Fruit fly (Drosophila melanogaster) whole organism, prepupa: ENCODE measurements around the gene CG31626.

Experiments used
- Blimp-1 ChIP-seq: fragments of 200-800 bp; sonication (Bioruptor generic); optimal IDR thresholded peaks from 3 replicates; lab custom pipeline; 2017; ENCODE audit warnings: missing biosample characterization, missing genetic modification characterization, mild to moderate bottlenecking, moderate library complexity, missing genetic modification reagents
- CG11294 ChIP-seq: fragments of 200-800 bp; sonication (Bioruptor generic); IDR thresholded peaks from 2 replicates; pipeline ENCODE4 v1.3.6; 2022; ENCODE audit warnings: missing biosample characterization, missing genetic modification characterization
- CG16779 ChIP-seq: fragments of 200-800 bp; sonication (Bioruptor generic); optimal IDR thresholded peaks from 3 replicates; lab custom pipeline; 2017; ENCODE audit warnings: missing biosample characterization, mild to moderate bottlenecking, missing genetic modification characterization
- CG3919 ChIP-seq: fragments of 200-800 bp; sonication (Bioruptor generic); optimal IDR thresholded peaks from 3 replicates; lab custom pipeline; 2016; ENCODE audit warnings: missing biosample characterization, missing genetic modification characterization
- CG4318 ChIP-seq: fragments of 200-800 bp; sonication (Bioruptor generic); optimal IDR thresholded peaks from 3 replicates; lab custom pipeline; 2017; ENCODE audit warnings: missing biosample characterization, mild to moderate bottlenecking, missing genetic modification characterization
- CG6808 ChIP-seq: fragments of 200-800 bp; sonication (Bioruptor generic); optimal IDR thresholded peaks from 3 replicates; lab custom pipeline; 2017; ENCODE audit warnings: missing biosample characterization, missing genetic modification characterization, mild to moderate bottlenecking, moderate library complexity, missing genetic modification reagents
- CG8632 ChIP-seq: fragments of 200-800 bp; sonication (Bioruptor generic); optimal IDR thresholded peaks from 3 replicates; lab custom pipeline; 2016; ENCODE audit warnings: missing biosample characterization, missing genetic modification characterization
- Hr39 ChIP-seq: fragments of 200-800 bp; sonication (Bioruptor generic); optimal IDR thresholded peaks from 2 replicates; lab custom pipeline; 2016; ENCODE audit warnings: missing biosample characterization, missing genetic modification characterization
- Lpt ChIP-seq: fragments of 200-800 bp; sonication (Bioruptor generic); optimal IDR thresholded peaks from 3 replicates; lab custom pipeline; 2016; ENCODE audit warnings: missing biosample characterization, missing genetic modification characterization
- Sox102F ChIP-seq: fragments of 200-800 bp; sonication (Bioruptor generic); optimal IDR thresholded peaks from 2 replicates; lab custom pipeline; 2016; ENCODE audit warnings: missing biosample characterization, mild to moderate bottlenecking, missing genetic modification characterization
- lz ChIP-seq: fragments of 200-800 bp; sonication (Bioruptor generic); optimal IDR thresholded peaks from 3 replicates; lab custom pipeline; 2016; ENCODE audit warnings: missing biosample characterization, missing genetic modification characterization
- pdm3 ChIP-seq: fragments of 200-800 bp; sonication (Bioruptor generic); optimal IDR thresholded peaks from 3 replicates; lab custom pipeline; 2016; ENCODE audit warnings: missing biosample characterization, missing genetic modification characterization
- svp ChIP-seq: fragments of 200-800 bp; sonication (Bioruptor generic); peaks from one replicate; lab custom pipeline; 2016; ENCODE audit warnings: missing biosample characterization, missing genetic modification characterization
- vri ChIP-seq: fragments of 200-800 bp; sonication (Bioruptor generic); optimal IDR thresholded peaks from 3 replicates; lab custom pipeline; 2016; ENCODE audit warnings: missing biosample characterization, mild to moderate bottlenecking, missing genetic modification characterization

DNA sequence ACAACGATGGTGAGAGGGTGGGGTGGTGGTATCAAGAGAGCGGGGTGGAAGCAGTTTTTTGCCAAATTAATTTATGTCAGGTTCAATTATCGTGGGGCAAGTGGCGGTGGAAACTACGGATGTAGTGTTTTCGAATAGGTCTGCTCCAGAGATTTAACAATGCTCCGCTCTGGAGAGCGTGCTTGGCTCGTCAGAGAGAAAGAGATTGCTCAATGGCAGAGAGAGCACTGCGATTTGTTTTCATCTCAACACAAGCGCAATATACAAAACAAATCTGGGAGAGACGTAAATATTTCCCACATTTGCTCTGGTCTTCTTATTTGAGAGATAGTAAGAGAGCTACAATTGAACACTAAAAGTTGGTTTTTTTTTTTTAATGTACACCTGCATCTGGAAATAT is 14.8 kb downstream of the CG31626 start:
- TF ChIP-seq CG4318 (GFP tag; lab: Kevin White, UChicago) (no peak), Hr39 (GFP tag; lab: Kevin White, UChicago) (no peak), pdm3 (GFP tag; lab: Kevin White, UChicago) (no peak), CG3919 (GFP tag; lab: Kevin White, UChicago) (no peak), lz (GFP tag; lab: Kevin White, UChicago) (no peak), Blimp-1 (no peak), Sox102F (GFP tag; lab: Kevin White, UChicago) (no peak), CG16779 (tag; lab: Kevin White, UChicago) (no peak), CG6808 (GFP tag; lab: Kevin White, UChicago) (no peak), vri (GFP tag; lab: Kevin White, UChicago) (no peak), CG8632 (no peak), svp (GFP tag; lab: Kevin White, UChicago) (no peak), Lpt (GFP tag; lab: Kevin White, UChicago) (no peak), CG11294 (no peak)
